Fruit fly (Drosophila melanogaster) ovary, adult (tissue): Measurements from ENCODE around the gene CG16974.

Source experiments
- CG17801 ChIP-seq: fragments of 200-800 bp; optimal IDR thresholded peaks from 2 replicates; lab custom pipeline; 2019; ENCODE audit warnings: missing biosample characterization, mild to moderate bottlenecking, missing genetic modification characterization, moderate library complexity; ENCODE audit not compliant: partially characterized antibody

The CG16974 gene

DNA sequence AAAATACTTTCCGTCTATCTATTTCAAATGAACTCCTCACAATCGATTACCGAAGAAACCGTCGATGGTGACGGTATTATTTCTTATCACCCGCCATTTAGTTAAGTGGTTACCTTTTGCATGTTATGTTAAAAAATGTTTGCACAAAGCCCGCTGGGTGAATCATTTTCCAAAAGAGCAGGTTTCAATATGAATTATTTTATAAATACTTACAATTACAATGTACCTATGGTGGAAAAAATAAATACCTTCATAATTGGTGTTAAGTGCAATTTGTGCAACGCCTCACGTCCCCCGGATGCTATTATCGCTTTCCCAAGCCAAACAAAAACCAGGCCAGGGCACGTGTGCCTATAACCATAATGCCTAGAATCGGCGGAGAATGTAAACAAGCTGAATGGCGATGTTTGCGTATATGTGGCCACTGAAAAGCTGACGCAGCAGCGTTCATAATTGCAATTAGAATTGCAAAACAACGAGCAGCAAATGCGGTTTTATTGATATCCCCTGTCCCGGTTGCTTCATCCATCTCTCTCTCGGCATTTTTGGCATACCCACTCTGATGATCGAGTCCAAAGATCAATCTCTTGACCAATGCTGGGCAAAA is 15.2 kb upstream of the CG16974 start:
- peak; percentile 41 for TF ChIP-seq CG17801 (GFP tag; lab: Kevin White, UChicago)

DNA sequence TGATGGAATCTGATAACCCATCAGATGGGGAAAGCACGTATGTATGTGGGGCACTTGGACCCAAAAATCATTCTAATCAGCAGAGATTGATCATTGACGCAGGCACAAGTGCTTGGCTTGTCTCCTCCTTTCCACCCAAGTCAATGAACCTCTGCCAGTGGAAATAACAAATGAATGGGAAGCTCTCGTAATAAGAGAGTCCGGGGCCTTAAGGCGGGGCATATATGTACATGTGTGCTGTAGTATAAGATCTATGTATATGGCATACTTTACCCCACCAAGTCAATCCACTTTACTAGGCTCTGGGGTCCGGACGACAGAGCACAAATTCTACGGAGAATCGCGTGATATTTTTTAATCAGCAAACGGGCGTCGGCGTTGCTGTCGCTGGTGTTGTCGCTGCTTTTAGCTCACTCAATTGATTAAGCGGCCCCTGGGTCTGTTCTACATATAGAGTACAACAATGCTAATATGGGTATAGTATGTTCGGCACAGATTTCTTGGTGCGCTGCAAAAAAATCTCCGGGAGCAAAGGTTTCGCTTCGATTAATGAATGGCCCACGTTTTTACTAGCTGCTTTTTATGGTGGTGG is 14.4 kb upstream of the CG16974 start:
- TF ChIP-seq CG17801 (GFP tag; lab: Kevin White, UChicago), result peak; percentile 26

DNA sequence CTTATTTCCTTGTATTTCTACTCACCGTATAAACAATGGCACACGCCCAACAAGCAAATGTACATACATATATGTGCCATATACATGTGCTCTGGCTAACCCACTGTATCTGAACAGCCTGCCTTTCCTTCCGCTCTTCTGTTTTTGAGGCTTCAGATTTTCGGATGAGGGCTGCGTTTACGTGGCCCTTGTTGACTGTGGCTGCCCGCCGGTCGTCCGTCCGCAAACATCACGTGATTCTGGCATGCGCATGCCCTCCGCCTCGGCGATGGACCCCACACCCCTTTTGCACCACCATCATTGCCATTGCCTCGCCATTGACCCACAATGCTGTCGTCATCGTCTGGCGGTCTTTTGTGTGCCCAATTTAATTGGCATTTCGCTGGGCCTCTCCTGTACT is 13.5 kb upstream of the CG16974 start:
- peak; percentile 6 for TF ChIP-seq CG17801 (GFP tag; lab: Kevin White, UChicago)

DNA sequence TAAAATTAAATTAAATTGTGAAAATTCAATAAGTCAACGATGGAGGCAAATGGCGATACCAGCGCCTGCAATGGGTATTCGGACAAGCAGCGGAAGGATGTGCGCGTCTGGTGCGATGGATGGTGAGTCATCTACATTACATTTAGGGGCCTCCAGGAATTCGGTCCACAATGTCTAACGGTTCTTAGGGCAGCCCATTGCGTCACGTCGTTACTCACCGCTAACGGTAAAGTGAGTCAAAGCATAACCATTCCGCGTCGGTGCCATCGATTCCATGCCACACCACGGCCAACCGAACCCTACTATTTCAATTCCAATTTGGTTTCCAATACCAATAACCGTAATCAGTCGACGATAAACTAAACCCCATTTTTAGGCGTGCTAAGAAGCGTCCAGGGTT is 12.4 kb upstream of the CG16974 start:
- no peak for TF ChIP-seq CG17801 (GFP tag; lab: Kevin White, UChicago)

DNA sequence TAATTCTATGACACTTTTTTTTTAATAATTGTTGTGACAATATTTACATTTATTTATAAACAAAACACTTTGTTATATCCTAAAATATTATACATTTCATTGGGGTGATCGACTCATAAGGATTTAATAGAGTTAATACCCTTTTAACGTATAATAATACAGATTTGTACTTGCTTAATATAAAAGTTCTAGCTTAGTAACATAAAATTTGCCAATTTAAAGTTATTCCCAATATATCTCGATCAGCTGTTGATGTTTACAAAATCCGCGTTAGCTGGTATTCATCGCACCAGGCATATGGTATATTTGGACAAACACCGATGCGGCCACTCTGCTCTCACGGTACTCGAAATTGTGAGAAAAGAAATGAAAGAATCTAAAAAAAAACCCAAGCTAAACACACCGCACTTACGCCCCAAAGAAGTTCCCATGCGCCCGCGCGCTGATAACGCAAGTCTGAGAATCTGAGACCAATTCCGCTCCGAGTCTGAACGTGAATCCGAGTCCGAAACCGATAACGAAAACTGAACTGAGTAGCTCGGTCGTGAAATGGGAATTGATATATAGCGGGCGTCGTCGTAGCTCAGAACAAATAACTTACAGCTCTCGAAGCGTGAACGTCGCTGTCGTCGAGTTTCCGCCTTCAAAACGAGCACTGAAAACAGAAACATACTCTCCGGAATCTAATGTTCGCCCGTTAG is 11.8 kb upstream of the CG16974 start, which contains the start of gene Pect:
Gene Pect (plus strand): TSS at position 326 of the 701 bp plus-strand sequence.
- peak; percentile 21 for TF ChIP-seq CG17801 (GFP tag; lab: Kevin White, UChicago)

DNA sequence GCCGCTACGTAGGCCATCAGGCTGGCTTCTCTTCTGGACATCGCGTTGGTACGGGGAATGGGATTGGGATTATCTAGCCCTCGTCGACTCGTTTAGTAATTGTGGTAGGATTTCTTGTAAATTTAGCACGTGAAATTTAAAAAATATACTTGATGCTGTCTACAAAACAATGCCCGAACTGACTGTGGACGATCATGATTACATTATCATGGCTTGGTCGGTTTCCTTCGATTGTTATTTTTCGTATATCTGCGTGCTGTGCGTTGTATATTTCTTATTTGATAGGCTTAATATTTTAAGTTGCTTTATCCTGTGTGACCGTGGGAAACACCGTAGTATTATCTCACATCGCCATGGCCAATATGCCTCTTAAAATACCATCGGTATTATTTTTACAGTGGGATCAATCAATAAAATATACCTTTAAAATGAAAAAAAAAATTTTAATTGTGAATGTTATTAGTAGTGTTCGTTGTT is 11.2 kb upstream of the CG16974 start, which contains the start of gene CG16972:
Gene CG16972 (minus strand): TSS at position 336 of the 477 bp plus-strand sequence.
- TF ChIP-seq CG17801 (GFP tag; lab: Kevin White, UChicago), result peak; percentile 12

DNA sequence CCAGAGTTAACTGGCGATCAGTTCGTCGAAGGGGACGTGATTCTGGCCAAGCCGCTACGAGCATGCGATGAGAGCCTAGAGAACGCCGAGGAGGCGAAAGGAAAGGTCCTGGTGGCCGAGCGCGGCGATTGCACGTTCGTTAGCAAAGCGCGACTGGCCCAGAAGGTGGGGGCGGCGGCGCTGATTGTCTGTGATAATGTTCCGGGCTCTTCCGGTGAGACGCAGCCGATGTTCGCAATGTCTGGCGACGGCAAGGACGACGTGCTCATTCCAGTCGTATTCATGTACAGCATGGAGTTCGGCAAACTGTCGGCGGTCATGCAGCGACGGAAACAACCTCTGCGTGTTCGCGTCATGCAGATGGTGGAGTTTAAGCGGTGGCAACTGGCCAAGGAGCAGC is 4.0 kb upstream of the CG16974 start:
- no peak for TF ChIP-seq CG17801 (GFP tag; lab: Kevin White, UChicago)

DNA sequence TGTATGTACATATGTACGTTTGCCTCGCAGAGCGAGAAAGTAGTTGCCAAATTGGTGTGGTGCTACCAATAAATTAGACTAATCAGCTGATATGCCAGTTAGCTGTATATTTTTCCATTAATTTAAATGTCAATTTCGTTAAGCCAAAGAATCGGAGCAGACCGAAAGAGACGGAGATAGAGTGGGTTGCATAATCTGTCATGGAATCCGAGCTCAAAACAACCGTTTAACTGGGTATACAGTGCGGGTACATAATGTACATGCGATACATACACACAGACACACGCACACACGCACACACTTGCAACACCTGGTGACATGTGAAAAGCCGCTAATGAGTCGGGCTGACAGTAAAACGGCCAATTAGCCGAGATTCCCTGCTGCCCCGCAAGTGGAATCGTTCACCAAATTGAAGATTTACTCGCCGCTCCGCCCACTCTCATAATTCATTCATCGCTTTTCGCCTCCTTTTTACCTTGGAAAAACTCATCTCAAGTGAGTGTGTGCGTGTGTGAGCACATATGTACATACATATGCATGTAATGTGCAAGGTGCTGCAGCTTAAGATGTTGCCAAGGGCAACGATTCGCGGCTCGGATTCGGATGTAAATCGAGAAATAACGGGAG is 614 bp downstream of the CG16974 start:
- TF ChIP-seq CG17801 (GFP tag; lab: Kevin White, UChicago), result no peak

DNA sequence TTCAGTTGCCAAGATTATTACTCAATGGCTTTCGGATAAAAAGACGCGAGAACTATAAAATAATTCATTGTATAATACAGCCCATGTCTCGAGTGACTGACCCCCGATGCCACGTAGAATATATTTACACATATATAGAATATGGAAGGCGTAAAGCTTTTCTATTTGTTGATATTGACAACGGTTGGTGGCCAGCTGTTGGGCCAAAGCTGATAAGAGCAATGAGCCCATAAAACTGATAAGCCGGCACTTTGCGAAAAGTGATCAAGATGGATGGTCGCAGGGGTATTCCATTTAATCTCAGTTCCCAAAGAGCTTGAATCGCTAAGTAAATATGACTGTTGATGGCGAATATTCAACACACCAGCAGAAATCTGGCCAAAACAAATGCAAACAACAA is 1.2 kb downstream of the CG16974 start:
- peak; percentile 23 for TF ChIP-seq CG17801 (GFP tag; lab: Kevin White, UChicago)

- no peak for TF ChIP-seq CG17801 (GFP tag; lab: Kevin White, UChicago)
Measured at dm6 chr2L:13183150-13183549, 8.6 kb downstream of the CG16974 start, which contains the start of gene Rsph1. Gene Rsph1, plus strand, starts transcription at chr2L:13183450.

- no peak for TF ChIP-seq CG17801 (GFP tag; lab: Kevin White, UChicago)
Measured at dm6 chr2L:13182415-13182814, 9.4 kb downstream of the CG16974 start, which contains the start of gene Mgat3. Gene Mgat3, minus strand, starts transcription at chr2L:13182596.

dm6 chr2L:13179095-13179494 is 12.7 kb downstream of the CG16974 start, which contains the start of gene Alg7:
Gene Alg7, plus strand, starts transcription at chr2L:13179247.
- peak; percentile 21 for TF ChIP-seq CG17801 (GFP tag; lab: Kevin White, UChicago)

DNA sequence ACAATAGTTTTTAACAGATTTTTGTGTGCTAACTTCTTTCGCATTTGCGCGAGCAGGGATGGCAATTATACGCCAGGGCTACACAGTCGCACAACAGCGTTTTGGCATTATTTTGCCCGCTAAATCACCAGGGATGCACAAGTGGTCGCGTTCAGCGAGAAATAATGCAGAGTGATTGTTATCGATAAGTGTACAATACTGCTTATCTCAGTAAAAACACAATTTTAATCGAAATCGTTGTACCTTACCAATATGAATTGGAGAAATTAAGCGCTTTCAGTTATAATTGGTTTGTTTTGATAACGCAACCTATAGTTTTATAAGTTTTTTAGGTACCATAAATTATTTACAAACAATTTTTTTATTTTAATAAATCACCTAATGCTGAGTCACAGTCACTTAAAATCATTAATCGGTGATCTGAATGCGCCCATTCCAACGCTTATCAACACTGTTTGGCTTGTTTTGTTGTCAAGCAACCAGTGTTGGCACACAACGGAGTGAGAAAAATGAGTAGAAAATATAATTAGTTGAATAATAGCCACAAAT is 15.0 kb downstream of the CG16974 start, which contains the start of the genes Sfmbt and CG5439:
Gene Sfmbt (minus strand): TSS at position 85 of the 549 bp plus-strand sequence.
Gene CG5439 (plus strand): TSS at position 450 of the 549 bp plus-strand sequence.
- peak; percentile 62 for TF ChIP-seq CG17801 (GFP tag; lab: Kevin White, UChicago)

dm6 chr2L:13176123-13176522 is 15.7 kb downstream of the CG16974 start, which contains the start of gene CG43925:
Gene CG43925, plus strand, starts transcription at chr2L:13176423.
- TF ChIP-seq CG17801 (GFP tag; lab: Kevin White, UChicago), result no peak
